Worm (Caenorhabditis elegans): ENCODE results near the gene R102.10.

- TF ChIP-seq ceh-16 (tag; optimal IDR thresholded peaks at IDR 0.05), result no peak
- TF ChIP-seq nhr-77 (tag; optimal IDR thresholded peaks at IDR 0.05), result no peak
- no peak for TF ChIP-seq nhr-67 (tag; optimal IDR thresholded peaks at IDR 0.05)
- no peak for TF ChIP-seq lin-39 (tag; optimal IDR thresholded peaks at IDR 0.05)
- no peak for TF ChIP-seq tbx-2 (tag; optimal IDR thresholded peaks at IDR 0.05)
- TF ChIP-seq elt-3 (tag; optimal IDR thresholded peaks at IDR 0.05), result no peak
- no peak for TF ChIP-seq ama-1 (optimal IDR thresholded peaks at IDR 0.05)
- TF ChIP-seq R02D3.7 (tag; optimal IDR thresholded peaks at IDR 0.05), result no peak
- TF ChIP-seq nfya-1 (tag; optimal IDR thresholded peaks at IDR 0.05; ENCODE audit: insufficient read depth), result no peak
- TF ChIP-seq jun-1 (tag; optimal IDR thresholded peaks at IDR 0.05), result no peak
- no peak for TF ChIP-seq ztf-4 (tag; optimal IDR thresholded peaks at IDR 0.05)
These were observed 48.4 kb upstream of the R102.10 start, which contains the start of gene K08C7.1 for ce11 chrIV:10656770-10657323.
